Fruit fly (Drosophila melanogaster) whole organism, prepupa: ENCODE measurements around the gene CdGAPr.

Source experiments
- Blimp-1 ChIP-seq: fragments of 200-800 bp; sonication (Bioruptor generic); optimal IDR thresholded peaks from 3 replicates; lab custom pipeline; 2017; ENCODE audit warnings: missing biosample characterization, missing genetic modification characterization, mild to moderate bottlenecking, moderate library complexity, missing genetic modification reagents
- CG10631 ChIP-seq: fragments of 200-800 bp; sonication (Bioruptor generic); optimal IDR thresholded peaks from 2 replicates; lab custom pipeline; 2016; ENCODE audit warnings: missing biosample characterization, missing genetic modification characterization
- CG10669 ChIP-seq: fragments of 200-800 bp; sonication (Bioruptor generic); optimal IDR thresholded peaks from 3 replicates; lab custom pipeline; 2018; ENCODE audit warnings: missing biosample characterization, mild to moderate bottlenecking, missing genetic modification characterization, moderate library complexity
- CG11294 ChIP-seq: fragments of 200-800 bp; sonication (Bioruptor generic); IDR thresholded peaks from 2 replicates; pipeline ENCODE4 v1.3.6; 2022; ENCODE audit warnings: missing biosample characterization, missing genetic modification characterization
- CG11762 ChIP-seq: fragments of 200-800 bp; sonication (Bioruptor generic); optimal IDR thresholded peaks from 3 replicates; lab custom pipeline; 2016; ENCODE audit warnings: missing biosample characterization, missing genetic modification characterization; ENCODE audit not compliant: insufficient read depth
- CG11902 ChIP-seq: fragments of 200-800 bp; sonication (Bioruptor generic); optimal IDR thresholded peaks from 3 replicates; lab custom pipeline; 2016; ENCODE audit warnings: missing biosample characterization, missing genetic modification characterization
- CG15336 ChIP-seq: fragments of 200-800 bp; sonication (Bioruptor generic); IDR thresholded peaks from 2 replicates; pipeline ENCODE4 v1.3.6; 2022; ENCODE audit warnings: missing biosample characterization, missing genetic modification characterization
- CG1621 ChIP-seq: fragments of 200-800 bp; sonication (Bioruptor generic); optimal IDR thresholded peaks from 3 replicates; lab custom pipeline; 2018; ENCODE audit warnings: missing biosample characterization, mild to moderate bottlenecking, missing genetic modification characterization
- CG31627 ChIP-seq: fragments of 200-800 bp; sonication (Bioruptor generic); optimal IDR thresholded peaks from 3 replicates; lab custom pipeline; 2016; ENCODE audit warnings: missing biosample characterization, missing genetic modification characterization
- CG32006 ChIP-seq: fragments of 200-800 bp; sonication (Bioruptor generic); optimal IDR thresholded peaks from 3 replicates; lab custom pipeline; 2017; ENCODE audit warnings: missing biosample characterization, mild to moderate bottlenecking, missing genetic modification characterization
- CG34406 ChIP-seq: fragments of 200-800 bp; sonication (Bioruptor generic); optimal IDR thresholded peaks from 3 replicates; lab custom pipeline; 2016; ENCODE audit warnings: missing biosample characterization, missing genetic modification characterization
- CG3919 ChIP-seq: fragments of 200-800 bp; sonication (Bioruptor generic); optimal IDR thresholded peaks from 3 replicates; lab custom pipeline; 2016; ENCODE audit warnings: missing biosample characterization, missing genetic modification characterization
- CG4318 ChIP-seq: fragments of 200-800 bp; sonication (Bioruptor generic); optimal IDR thresholded peaks from 3 replicates; lab custom pipeline; 2017; ENCODE audit warnings: missing biosample characterization, mild to moderate bottlenecking, missing genetic modification characterization
- CG6163 ChIP-seq: fragments of 200-800 bp; sonication (Bioruptor generic); IDR thresholded peaks from 3 replicates; pipeline ENCODE4 v1.3.6; 2022; ENCODE audit warnings: missing biosample characterization, missing genetic modification characterization
- CG6808 ChIP-seq: fragments of 200-800 bp; sonication (Bioruptor generic); optimal IDR thresholded peaks from 3 replicates; lab custom pipeline; 2017; ENCODE audit warnings: missing biosample characterization, missing genetic modification characterization, mild to moderate bottlenecking, moderate library complexity, missing genetic modification reagents
- CG6854 ChIP-seq: fragments of 200-800 bp; sonication (Bioruptor generic); optimal IDR thresholded peaks from 2 replicates; lab custom pipeline; 2017; ENCODE audit warnings: missing biosample characterization, mild to moderate bottlenecking, missing genetic modification characterization
- CG7368 ChIP-seq: fragments of 200-800 bp; sonication (Bioruptor generic); optimal IDR thresholded peaks from 3 replicates; lab custom pipeline; 2016; ENCODE audit warnings: missing biosample characterization, missing genetic modification characterization
- CG8119 ChIP-seq: fragments of 200-800 bp; sonication (Bioruptor generic); IDR thresholded peaks from 3 replicates; pipeline ENCODE4 v1.3.6; 2022; ENCODE audit warnings: missing biosample characterization, missing genetic modification characterization
- CG8632 ChIP-seq: fragments of 200-800 bp; sonication (Bioruptor generic); optimal IDR thresholded peaks from 3 replicates; lab custom pipeline; 2016; ENCODE audit warnings: missing biosample characterization, missing genetic modification characterization
- CG9139 ChIP-seq: fragments of 200-800 bp; sonication (Bioruptor generic); optimal IDR thresholded peaks from 3 replicates; lab custom pipeline; 2017; ENCODE audit warnings: missing biosample characterization, mild to moderate bottlenecking, missing genetic modification characterization
- Eip75B ChIP-seq: fragments of 200-800 bp; sonication (Bioruptor generic); optimal IDR thresholded peaks from 3 replicates; lab custom pipeline; 2016; ENCODE audit warnings: missing biosample characterization, missing genetic modification characterization
- Eip78C ChIP-seq: fragments of 200-800 bp; sonication (Bioruptor generic); peaks from one replicate; lab custom pipeline; 2016; ENCODE audit warnings: missing biosample characterization, missing genetic modification characterization
- Eip93F ChIP-seq: fragments of 200-800 bp; sonication (Bioruptor generic); optimal IDR thresholded peaks from 2 replicates; lab custom pipeline; 2016; ENCODE audit warnings: missing biosample characterization, mild to moderate bottlenecking, missing genetic modification characterization
- Ets96B ChIP-seq: fragments of 200-800 bp; optimal IDR thresholded peaks from 2 replicates; lab custom pipeline; 2019; ENCODE audit warnings: missing biosample characterization, mild to moderate bottlenecking, missing genetic modification characterization, moderate library complexity
- Gug ChIP-seq: fragments of 200-800 bp; sonication (Bioruptor generic); IDR thresholded peaks from 2 replicates; pipeline ENCODE4 v1.3.6; 2022; ENCODE audit warnings: missing biosample characterization, missing genetic modification characterization
- Hr38 ChIP-seq: sonication (Bioruptor generic); optimal IDR thresholded peaks from 2 replicates; lab custom pipeline; 2016; ENCODE audit warnings: missing biosample characterization, missing genetic modification characterization
- Hr39 ChIP-seq: fragments of 200-800 bp; sonication (Bioruptor generic); optimal IDR thresholded peaks from 2 replicates; lab custom pipeline; 2016; ENCODE audit warnings: missing biosample characterization, missing genetic modification characterization
- Lpt ChIP-seq: fragments of 200-800 bp; sonication (Bioruptor generic); optimal IDR thresholded peaks from 3 replicates; lab custom pipeline; 2016; ENCODE audit warnings: missing biosample characterization, missing genetic modification characterization
- OdsH ChIP-seq: fragments of 200-800 bp; sonication (Bioruptor generic); optimal IDR thresholded peaks from 3 replicates; lab custom pipeline; 2016; ENCODE audit warnings: missing biosample characterization, missing genetic modification characterization
- Smox ChIP-seq: fragments of 200-800 bp; sonication (Bioruptor generic); optimal IDR thresholded peaks from 3 replicates; lab custom pipeline; 2016; ENCODE audit warnings: missing biosample characterization, missing genetic modification characterization
- Sox102F ChIP-seq: fragments of 200-800 bp; sonication (Bioruptor generic); optimal IDR thresholded peaks from 2 replicates; lab custom pipeline; 2016; ENCODE audit warnings: missing biosample characterization, mild to moderate bottlenecking, missing genetic modification characterization
- acj6 ChIP-seq: fragments of 200-800 bp; sonication (Bioruptor generic); optimal IDR thresholded peaks from 3 replicates; lab custom pipeline; 2016; ENCODE audit warnings: missing biosample characterization, missing genetic modification characterization
- cyc ChIP-seq: fragments of 200-800 bp; sonication (Bioruptor generic); optimal IDR thresholded peaks from 3 replicates; lab custom pipeline; 2016; ENCODE audit warnings: missing biosample characterization, missing genetic modification characterization
- dac ChIP-seq: fragments of 200-800 bp; sonication (Bioruptor generic); optimal IDR thresholded peaks from 2 replicates; lab custom pipeline; 2017; ENCODE audit warnings: missing biosample characterization, mild to moderate bottlenecking, missing genetic modification characterization
- dsx ChIP-seq: fragments of 200-800 bp; optimal IDR thresholded peaks from 3 replicates; lab custom pipeline; 2019; ENCODE audit warnings: missing biosample characterization, mild to moderate bottlenecking, missing genetic modification characterization, moderate library complexity; ENCODE audit not compliant: poor library complexity, severe bottlenecking
- eg ChIP-seq: fragments of 200-800 bp; sonication (Bioruptor generic); IDR thresholded peaks from 3 replicates; pipeline ENCODE4 v1.3.6; 2022; ENCODE audit warnings: missing biosample characterization, missing genetic modification characterization
- esn ChIP-seq: fragments of 200-800 bp; sonication (Bioruptor generic); optimal IDR thresholded peaks from 2 replicates; lab custom pipeline; 2016; ENCODE audit warnings: missing biosample characterization, mild to moderate bottlenecking, missing genetic modification characterization, moderate library complexity
- fd59A ChIP-seq: fragments of 200-800 bp; sonication (Bioruptor generic); optimal IDR thresholded peaks from 2 replicates; lab custom pipeline; 2017; ENCODE audit warnings: missing biosample characterization, mild to moderate bottlenecking, missing genetic modification characterization, missing genetic modification reagents
- fkh ChIP-seq: fragments of 200-800 bp; sonication (Bioruptor generic); optimal IDR thresholded peaks from 3 replicates; lab custom pipeline; 2017; ENCODE audit warnings: missing biosample characterization, mild to moderate bottlenecking, missing genetic modification characterization, moderate library complexity
- net ChIP-seq: fragments of 200-800 bp; sonication (Bioruptor generic); optimal IDR thresholded peaks from 3 replicates; lab custom pipeline; 2016; ENCODE audit warnings: missing biosample characterization, missing genetic modification characterization
- pdm3 ChIP-seq: fragments of 200-800 bp; sonication (Bioruptor generic); optimal IDR thresholded peaks from 3 replicates; lab custom pipeline; 2016; ENCODE audit warnings: missing biosample characterization, missing genetic modification characterization
- salr ChIP-seq, 2 experiments: fragments of 200-800 bp; sonication (Bioruptor generic); optimal IDR thresholded peaks; 3 replicates each; lab custom pipeline; 2016 to 2018; ENCODE audit warnings: missing biosample characterization in 2 of 2, missing genetic modification characterization in 2 of 2, mild to moderate bottlenecking in 1 of 2
- spab ChIP-seq: fragments of 200-800 bp; sonication (Bioruptor generic); optimal IDR thresholded peaks from 2 replicates; lab custom pipeline; 2017; ENCODE audit warnings: missing biosample characterization, mild to moderate bottlenecking, missing genetic modification characterization, missing genetic modification reagents
- ss ChIP-seq, 2 experiments: fragments of 200-800 bp; sonication (Bioruptor generic); optimal IDR thresholded peaks; 2 replicates in 1 of 2; 3 replicates in 1 of 2; lab custom pipeline; 2017 to 2018; ENCODE audit warnings: mild to moderate bottlenecking in 2 of 2, missing biosample characterization in 2 of 2, missing genetic modification characterization in 2 of 2, moderate library complexity in 1 of 2
- svp ChIP-seq: fragments of 200-800 bp; sonication (Bioruptor generic); peaks from one replicate; lab custom pipeline; 2016; ENCODE audit warnings: missing biosample characterization, missing genetic modification characterization
- topi ChIP-seq: fragments of 200-800 bp; sonication (Bioruptor generic); optimal IDR thresholded peaks from 3 replicates; lab custom pipeline; 2016; ENCODE audit warnings: missing biosample characterization, missing genetic modification characterization
- vri ChIP-seq: fragments of 200-800 bp; sonication (Bioruptor generic); optimal IDR thresholded peaks from 3 replicates; lab custom pipeline; 2016; ENCODE audit warnings: missing biosample characterization, mild to moderate bottlenecking, missing genetic modification characterization

Gene CdGAPr

dm6 chr2L:19790553-19791320 is 945 bp downstream of the CdGAPr start (continued):
- TF ChIP-seq spab (peak; percentile 1), dac (GFP tag; lab: Kevin White, UChicago) (no peak), CG11294 (GFP tag; lab: Robert Waterston, UW) (no peak), fd59A (GFP tag; lab: Kevin White, UChicago) (no peak), CG15336 (GFP tag; lab: Robert Waterston, UW) (no peak), svp (GFP tag; lab: Kevin White, UChicago) (peak; percentile 7), acj6 (GFP tag; lab: Kevin White, UChicago) (no peak), CG8632 (GFP tag; lab: Kevin White, UChicago) (no peak), eg (GFP tag; lab: Robert Waterston, UW) (0 out of 3 replicates have a peak, but pooled peaks have one; percentile 37), CG4318 (peak; percentile 4), CG32006 (GFP tag; lab: Kevin White, UChicago) (peak; percentile 68), ss (GFP tag; optimal IDR thresholded peaks at IDR 0.05; lab: Kevin White, UChicago) (no peak), pdm3 (peak; percentile 30), CG11902 (GFP tag; lab: Kevin White, UChicago) (no peak), CG6854 (GFP tag; lab: Kevin White, UChicago) (no peak), CG1621 (tag; lab: Kevin White, UChicago) (no peak)

DNA sequence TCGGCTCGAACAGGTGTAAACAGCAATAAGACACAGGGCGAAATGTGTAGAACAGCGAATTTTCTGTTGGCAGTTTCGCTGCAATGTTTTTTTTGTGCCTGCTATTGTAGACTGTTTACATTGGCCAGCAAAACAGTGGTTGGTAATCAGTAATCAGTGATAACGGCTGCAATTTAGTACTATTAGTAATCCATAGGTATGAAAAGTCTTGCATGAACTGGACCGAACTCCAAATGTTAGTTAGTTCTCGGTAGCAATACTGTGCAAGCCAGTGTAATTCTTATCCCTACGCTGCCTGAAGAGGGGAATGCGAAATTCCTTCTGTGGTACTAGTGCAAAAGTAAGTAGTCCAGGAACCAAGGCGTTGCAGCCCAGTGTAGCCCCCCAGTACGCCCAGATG is 2.9 kb downstream of the CdGAPr start:
- TF ChIP-seq CG8632 (GFP tag; lab: Kevin White, UChicago) (no peak), salr (GFP tag; optimal IDR thresholded peaks at IDR 0.05; lab: Kevin White, UChicago) (no peak), CG6808 (GFP tag; lab: Kevin White, UChicago) (no peak), CG9139 (GFP tag; lab: Kevin White, UChicago) (no peak), Eip78C (GFP tag; lab: Kevin White, UChicago) (peak; percentile 76), Gug (GFP tag; lab: Robert Waterston, UW) (no peak), CG11294 (GFP tag; lab: Robert Waterston, UW) (no peak), CG10669 (no peak), Smox (no peak), dsx (GFP tag; lab: Kevin White, UChicago) (no peak), vri (no peak), esn (GFP tag; lab: Kevin White, UChicago) (no peak), CG6163 (peak; percentile 56; the same call in 2 of the 3 replicates), CG11762 (GFP tag; lab: Kevin White, UChicago) (no peak), CG6854 (GFP tag; lab: Kevin White, UChicago) (no peak), Ets96B (tag; lab: Kevin White, UChicago) (peak; percentile 1), CG10631 (GFP tag; lab: Kevin White, UChicago) (no peak), CG3919 (GFP tag; lab: Kevin White, UChicago) (no peak), Eip75B (GFP tag; lab: Kevin White, UChicago) (no peak), Lpt (GFP tag; lab: Kevin White, UChicago) (no peak), CG31627 (GFP tag; lab: Kevin White, UChicago) (no peak), CG34406 (no peak), Eip93F (no peak), acj6 (GFP tag; lab: Kevin White, UChicago) (peak; percentile 13), Blimp-1 (GFP tag; lab: Kevin White, UChicago) (no peak), dac (GFP tag; lab: Kevin White, UChicago) (no peak), CG8119 (peak; percentile 61; the same call in 2 of the 3 replicates), pdm3 (peak; percentile 18), cyc (GFP tag; lab: Kevin White, UChicago) (no peak), Hr38 (no peak), fkh (no peak), Sox102F (no peak), fd59A (GFP tag; lab: Kevin White, UChicago) (peak; percentile 19), OdsH (no peak), topi (no peak), svp (GFP tag; lab: Kevin White, UChicago) (no peak), net (GFP tag; lab: Kevin White, UChicago) (peak; percentile 11), Hr39 (GFP tag; lab: Kevin White, UChicago) (no peak), CG7368 (no peak), CG1621 (tag; lab: Kevin White, UChicago) (peak; percentile 28), CG32006 (GFP tag; lab: Kevin White, UChicago) (peak; percentile 25)
